Worm (Caenorhabditis elegans) whole organism, L4 larva: ENCODE results near the gene C08F8.9.

ENCODE experiments used
- aha-1 ChIP-seq: fragments of 150-350 bp; peaks from one replicate; lab custom pipeline; 2014; ENCODE audit warnings: missing biosample characterization, missing genetic modification characterization
- egl-27 ChIP-seq: sonication (generic microtip); optimal IDR thresholded peaks from 3 replicates; lab custom pipeline; 2017; ENCODE audit warnings: missing biosample characterization, missing genetic modification reagents, missing genetic modification characterization
- gei-8 ChIP-seq: fragments of 200-800 bp; sonication (Bioruptor generic); optimal IDR thresholded peaks from 2 replicates; lab custom pipeline; 2018; ENCODE audit warnings: mild to moderate bottlenecking, missing genetic modification characterization, missing compliant biosample characterization
- jun-1 ChIP-seq: fragments of 150-350 bp; optimal IDR thresholded peaks from 2 replicates; lab custom pipeline; 2014; ENCODE audit warnings: missing biosample characterization, missing genetic modification reagents, missing genetic modification characterization
- nhr-237 ChIP-seq: sonication (generic microtip); optimal IDR thresholded peaks from 2 replicates; lab custom pipeline; 2017; ENCODE audit warnings: missing biosample characterization, missing genetic modification characterization
- zip-11 ChIP-seq: fragments of 200-800 bp; sonication (Bioruptor generic); IDR thresholded peaks from 2 replicates; pipeline ENCODE4 v1.3.6; 2022; ENCODE audit warnings: missing genetic modification characterization, missing compliant biosample characterization
- ztf-11 ChIP-seq: fragments of 150-350 bp; optimal IDR thresholded peaks from 2 replicates; lab custom pipeline; 2014; ENCODE audit warnings: missing biosample characterization, missing genetic modification characterization

- TF ChIP-seq nhr-237 (tag; lab: Kevin White, UChicago) (no peak), zip-11 (no peak), jun-1 (tag; lab: Kevin White, UChicago) (no peak), aha-1 (tag; lab: Kevin White, UChicago) (no peak), gei-8 (GFP tag; lab: Kevin White, UChicago) (no peak), egl-27 (no peak), ztf-11 (tag; lab: Kevin White, UChicago) (no peak)
These were observed 47.6 kb downstream of the C08F8.9 start for ce11 chrIV:11130774-11131173.
